Worm (Caenorhabditis elegans) whole organism, mixed stage, embryonic: ENCODE results near the gene cdk-5.
A peak's percentile ranks its signal among the peaks of the same experiment; 100 is the strongest.

Experiments
- M03D4.4 ChIP-seq: sonication (generic microtip); optimal IDR thresholded peaks from 2 replicates; lab custom pipeline; 2017; ENCODE audit warnings: mild to moderate bottlenecking, missing genetic modification characterization, missing compliant biosample characterization
- bed-3 ChIP-seq: fragments of 200-800 bp; sonication (Bioruptor generic); optimal IDR thresholded peaks from 3 replicates; lab custom pipeline; 2018; ENCODE audit warnings: mild to moderate bottlenecking, missing genetic modification characterization, moderate library complexity, missing compliant biosample characterization
- blmp-1 ChIP-seq: fragments of 150-350 bp; optimal IDR thresholded peaks from 2 replicates; lab custom pipeline; 2014; ENCODE audit warnings: missing biosample characterization, missing genetic modification characterization
- ceh-39 ChIP-seq: fragments of 150-350 bp; optimal IDR thresholded peaks from 2 replicates; lab custom pipeline; 2014; ENCODE audit warnings: missing biosample characterization, missing genetic modification characterization
- ceh-83 ChIP-seq: fragments of 200-800 bp; sonication (Bioruptor generic); optimal IDR thresholded peaks from 2 replicates; lab custom pipeline; 2018; ENCODE audit warnings: mild to moderate bottlenecking, missing genetic modification characterization, missing compliant biosample characterization
- ces-1 ChIP-seq: fragments of 150-350 bp; optimal IDR thresholded peaks from 2 replicates; lab custom pipeline; 2014; ENCODE audit warnings: missing biosample characterization, missing genetic modification reagents, missing genetic modification characterization
- cnd-1 ChIP-seq: fragments of 200-800 bp; sonication (Bioruptor generic); optimal IDR thresholded peaks from 2 replicates; lab custom pipeline; 2018; ENCODE audit warnings: mild to moderate bottlenecking, missing genetic modification characterization, missing compliant biosample characterization
- drap-1 ChIP-seq: fragments of 200-800 bp; sonication (Bioruptor generic); optimal IDR thresholded peaks from 3 replicates; lab custom pipeline; 2018; ENCODE audit warnings: mild to moderate bottlenecking, missing genetic modification characterization, missing compliant biosample characterization
- elt-1 ChIP-seq: sonication (generic microtip); optimal IDR thresholded peaks from 2 replicates; lab custom pipeline; 2017; ENCODE audit warnings: missing genetic modification characterization, mild to moderate bottlenecking, missing compliant biosample characterization, antibody characterized with exemption, moderate library complexity, borderline replicate concordance; ENCODE audit not compliant: insufficient read depth
- elt-3 ChIP-seq: fragments of 150-350 bp; optimal IDR thresholded peaks from 2 replicates; lab custom pipeline; 2014; ENCODE audit warnings: missing biosample characterization, missing genetic modification characterization
- flh-1 ChIP-seq: fragments of 200-800 bp; sonication (Bioruptor generic); optimal IDR thresholded peaks from 2 replicates; lab custom pipeline; 2018; ENCODE audit warnings: mild to moderate bottlenecking, missing genetic modification characterization, moderate library complexity, missing compliant biosample characterization
- hlh-1 ChIP-seq: fragments of 150-350 bp; optimal IDR thresholded peaks from 2 replicates; lab custom pipeline; 2014; ENCODE audit warnings: missing biosample characterization, missing genetic modification reagents, missing genetic modification characterization
- lin-13 ChIP-seq: fragments of 150-350 bp; optimal IDR thresholded peaks from 2 replicates; lab custom pipeline; 2014; ENCODE audit warnings: missing biosample characterization, missing genetic modification characterization
- lin-32 ChIP-seq: fragments of 200-800 bp; sonication (Bioruptor generic); optimal IDR thresholded peaks from 2 replicates; lab custom pipeline; 2018; ENCODE audit warnings: mild to moderate bottlenecking, missing genetic modification characterization, missing compliant biosample characterization
- lsy-2 ChIP-seq: fragments of 150-350 bp; optimal IDR thresholded peaks from 2 replicates; lab custom pipeline; 2014; ENCODE audit warnings: missing biosample characterization, missing genetic modification characterization
- mep-1 ChIP-seq: fragments of 150-350 bp; optimal IDR thresholded peaks from 2 replicates; lab custom pipeline; 2017; ENCODE audit warnings: missing biosample characterization, missing genetic modification reagents, missing genetic modification characterization, inconsistent platforms
- mls-2 ChIP-seq: sonication (generic microtip); optimal IDR thresholded peaks from 2 replicates; lab custom pipeline; 2016; ENCODE audit warnings: mild to moderate bottlenecking, missing genetic modification characterization, moderate library complexity, missing compliant biosample characterization
- nhr-12 ChIP-seq: fragments of 150-350 bp; optimal IDR thresholded peaks from 2 replicates; lab custom pipeline; 2014; ENCODE audit warnings: missing biosample characterization, missing genetic modification characterization
- nhr-2 ChIP-seq: fragments of 150-350 bp; optimal IDR thresholded peaks from 2 replicates; lab custom pipeline; 2014; ENCODE audit warnings: missing biosample characterization, missing genetic modification characterization
- nhr-237 ChIP-seq: fragments of 150-350 bp; optimal IDR thresholded peaks from 2 replicates; lab custom pipeline; 2014; ENCODE audit warnings: missing biosample characterization, missing genetic modification characterization
- nhr-28 ChIP-seq: fragments of 150-350 bp; optimal IDR thresholded peaks from 2 replicates; lab custom pipeline; 2014; ENCODE audit warnings: missing biosample characterization, missing genetic modification characterization
- nhr-76 ChIP-seq: sonication (generic microtip); optimal IDR thresholded peaks from 2 replicates; lab custom pipeline; 2017; ENCODE audit warnings: missing biosample characterization, missing genetic modification characterization
- pha-4 ChIP-seq: fragments of 150-350 bp; optimal IDR thresholded peaks from 2 replicates; lab custom pipeline; 2018; ENCODE audit warnings: missing biosample characterization, missing genetic modification reagents, missing genetic modification characterization
- sem-2 ChIP-seq: fragments of 200-800 bp; sonication (Bioruptor generic); optimal IDR thresholded peaks from 2 replicates; lab custom pipeline; 2018; ENCODE audit warnings: mild to moderate bottlenecking, missing genetic modification characterization, missing compliant biosample characterization
- snpc-4 ChIP-seq: fragments of 150-350 bp; optimal IDR thresholded peaks from 2 replicates; lab custom pipeline; 2014; ENCODE audit warnings: missing biosample characterization, missing genetic modification characterization
- sptf-1 ChIP-seq: sonication (generic microtip); optimal IDR thresholded peaks from 2 replicates; lab custom pipeline; 2017; ENCODE audit warnings: mild to moderate bottlenecking, missing genetic modification characterization, moderate library complexity, missing compliant biosample characterization
- tbx-8 ChIP-seq: fragments of 200-800 bp; sonication (Bioruptor generic); optimal IDR thresholded peaks from 2 replicates; lab custom pipeline; 2018; ENCODE audit warnings: mild to moderate bottlenecking, missing genetic modification characterization, moderate library complexity, missing compliant biosample characterization
- unc-120 ChIP-seq: sonication (generic microtip); optimal IDR thresholded peaks from 2 replicates; lab custom pipeline; 2017; ENCODE audit warnings: missing genetic modification characterization, missing compliant biosample characterization; ENCODE audit not compliant: poor library complexity, severe bottlenecking
- unc-39 ChIP-seq: fragments of 150-350 bp; optimal IDR thresholded peaks from 2 replicates; lab custom pipeline; 2014; ENCODE audit warnings: missing biosample characterization, missing genetic modification characterization
- unc-62 ChIP-seq: fragments of 150-350 bp; optimal IDR thresholded peaks from 2 replicates; lab custom pipeline; 2014; ENCODE audit warnings: missing biosample characterization, missing genetic modification reagents, missing genetic modification characterization
- zip-8 ChIP-seq: fragments of 150-350 bp; optimal IDR thresholded peaks from 2 replicates; lab custom pipeline; 2014; ENCODE audit warnings: missing biosample characterization, missing genetic modification characterization
- ztf-11 ChIP-seq: fragments of 150-350 bp; optimal IDR thresholded peaks from 2 replicates; lab custom pipeline; 2014; ENCODE audit warnings: missing biosample characterization, missing genetic modification characterization

Gene cdk-5

DNA sequence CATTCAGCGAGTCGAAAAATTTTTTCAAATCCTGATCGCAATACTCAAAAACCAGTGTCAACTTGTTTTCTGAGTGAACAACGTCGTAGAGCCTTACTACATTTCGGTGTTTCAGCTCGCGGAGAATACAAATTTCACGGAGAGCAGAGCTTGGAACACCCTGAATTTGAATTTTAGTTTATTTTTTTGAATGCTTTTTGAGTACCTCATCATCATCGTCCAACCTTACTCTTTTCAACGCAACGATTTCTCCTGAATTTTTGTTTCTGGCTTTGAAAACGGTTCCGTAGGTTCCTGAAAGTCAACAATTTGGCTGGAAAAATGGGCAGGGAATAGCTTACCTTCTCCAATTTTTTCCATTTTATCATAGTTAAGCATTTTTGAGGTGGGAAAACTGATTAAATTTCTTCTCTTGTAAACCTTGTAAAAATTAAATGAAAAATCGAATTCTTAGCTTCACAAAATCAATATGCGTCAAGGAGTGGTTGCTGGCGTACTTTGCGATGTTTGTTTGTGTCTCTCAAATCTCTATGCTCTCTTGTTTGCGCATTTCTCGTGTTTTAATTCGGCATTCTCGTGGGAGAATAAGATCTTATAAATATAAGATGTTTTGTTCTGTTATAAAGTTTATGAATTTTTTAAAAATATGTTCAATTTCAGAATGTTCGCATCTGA is at the start of gene cdk-5:
TSS of gene cdk-5 (minus strand) at position 425 of the 675 bp plus-strand sequence.
- TF ChIP-seq unc-39 (no peak), sptf-1 (tag; lab: Kevin White, UChicago) (peak; percentile 39), elt-3 (tag; lab: Kevin White, UChicago) (no peak), ceh-39 (peak; percentile 61), hlh-1 (peak; percentile 8), drap-1 (peak; percentile 1), nhr-237 (peak; percentile 76), unc-62 (peak; percentile 20), mep-1 (tag; lab: Kevin White, UChicago) (peak; percentile 76), elt-1 (tag; lab: Kevin White, UChicago) (no peak), ces-1 (peak; percentile 97), mls-2 (tag; lab: Kevin White, UChicago) (no peak), nhr-2 (tag; lab: Kevin White, UChicago) (peak; percentile 38), nhr-28 (no peak), M03D4.4 (tag; lab: Kevin White, UChicago) (no peak), lin-13 (tag; lab: Kevin White, UChicago) (peak; percentile 72), sem-2 (GFP tag; lab: Kevin White, UChicago) (no peak), tbx-8 (no peak), flh-1 (no peak), pha-4 (tag; lab: Kevin White, UChicago) (peak; percentile 95), ztf-11 (tag; lab: Kevin White, UChicago) (no peak), ceh-83 (GFP tag; lab: Kevin White, UChicago) (no peak), bed-3 (no peak), lsy-2 (peak; percentile 86), lin-32 (GFP tag; lab: Kevin White, UChicago) (no peak)

DNA sequence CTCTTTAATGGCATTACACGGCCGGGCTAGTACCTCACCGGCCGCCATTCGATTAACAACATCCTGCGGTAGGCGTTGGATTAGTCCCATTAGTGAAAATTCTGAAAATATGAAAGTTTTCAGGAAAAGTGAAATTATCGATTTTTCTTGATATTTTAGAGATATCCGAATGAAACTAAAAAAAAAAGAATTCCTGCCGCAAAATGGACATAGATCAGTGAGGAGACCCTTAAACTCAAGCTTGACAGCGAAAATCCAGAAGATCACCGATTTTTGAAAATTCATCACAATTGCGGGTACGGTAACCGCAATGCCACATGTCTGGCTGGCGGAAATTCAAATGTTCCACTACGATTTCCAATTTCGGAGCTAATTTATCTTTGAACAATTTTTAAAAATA is 48.3 kb upstream of the cdk-5 start, which contains the start of gene mlh-1:
TSS of gene mlh-1 (minus strand) at position 101 of the 400 bp plus-strand sequence.
- TF ChIP-seq ces-1 (peak; percentile 21), ceh-83 (GFP tag; lab: Kevin White, UChicago) (no peak)

DNA sequence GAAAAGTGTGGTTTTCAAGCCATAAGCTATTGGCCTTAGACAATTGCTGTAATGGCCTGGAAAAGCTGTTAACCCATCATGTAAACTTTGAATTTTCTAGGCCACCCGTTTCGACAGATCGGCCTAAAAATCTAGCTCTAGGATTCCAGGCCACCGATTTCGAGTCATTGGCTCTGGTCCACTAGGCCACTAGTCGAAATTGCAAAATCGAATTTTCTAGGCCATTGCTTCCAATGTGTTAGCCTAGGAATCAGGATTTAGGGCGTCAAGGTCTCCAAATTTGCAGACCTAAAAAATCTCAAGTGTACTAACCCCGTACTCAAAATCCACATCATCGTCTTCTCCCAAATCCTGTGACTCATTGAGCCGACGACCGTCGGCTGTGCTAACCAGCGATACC is 44.6 kb upstream of the cdk-5 start:
- TF ChIP-seq tbx-8 (no peak), lsy-2 (no peak), nhr-237 (no peak), nhr-76 (tag; lab: Kevin White, UChicago) (no peak), unc-120 (no peak), sem-2 (GFP tag; lab: Kevin White, UChicago) (no peak), ceh-39 (no peak), drap-1 (no peak), cnd-1 (no peak), mls-2 (tag; lab: Kevin White, UChicago) (no peak), zip-8 (tag; lab: Kevin White, UChicago) (no peak), lin-13 (tag; lab: Kevin White, UChicago) (no peak), nhr-2 (tag; lab: Kevin White, UChicago) (no peak), ztf-11 (tag; lab: Kevin White, UChicago) (no peak), unc-62 (no peak), snpc-4 (no peak), blmp-1 (tag; lab: Kevin White, UChicago) (no peak)

DNA sequence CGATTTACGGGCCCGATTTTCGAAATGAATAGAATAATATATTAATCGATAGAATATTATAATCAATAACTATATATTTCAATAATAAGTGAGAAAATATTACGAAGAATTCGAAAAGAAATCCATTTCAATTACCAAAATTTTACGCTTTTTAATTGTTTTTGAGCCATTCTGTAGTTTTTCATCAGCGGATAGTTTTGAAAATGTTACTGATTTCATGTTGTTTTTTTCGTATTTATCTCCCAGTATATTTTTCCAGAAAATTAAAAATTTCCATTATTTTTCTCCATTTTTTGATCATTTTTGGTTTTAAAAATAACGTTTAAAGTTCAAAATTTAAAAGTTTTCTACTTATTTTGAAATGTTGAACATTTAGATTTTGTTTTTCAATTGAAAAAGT is 39.6 kb upstream of the cdk-5 start, which contains the start of gene T28A8.3:
TSS of gene T28A8.3 (plus strand) at position 301 of the 400 bp plus-strand sequence.
- no peak for TF ChIP-seq ceh-39
- no peak for TF ChIP-seq nhr-12 (tag; lab: Kevin White, UChicago)
- no peak for TF ChIP-seq nhr-237
- TF ChIP-seq ztf-11 (tag; lab: Kevin White, UChicago), result no peak
- TF ChIP-seq mep-1 (tag; lab: Kevin White, UChicago), result no peak
- no peak for TF ChIP-seq blmp-1 (tag; lab: Kevin White, UChicago)
- no peak for TF ChIP-seq nhr-28
- TF ChIP-seq snpc-4, result no peak
- TF ChIP-seq mls-2 (tag; lab: Kevin White, UChicago), result no peak
- TF ChIP-seq flh-1, result no peak
- no peak for TF ChIP-seq nhr-76 (tag; lab: Kevin White, UChicago)
- no peak for TF ChIP-seq elt-1 (tag; lab: Kevin White, UChicago)
- no peak for TF ChIP-seq ces-1
- no peak for TF ChIP-seq lsy-2
- TF ChIP-seq M03D4.4 (tag; lab: Kevin White, UChicago), result no peak
- TF ChIP-seq lin-32 (GFP tag; lab: Kevin White, UChicago), result no peak
